Worm (Caenorhabditis elegans) whole organism, L4/young adult: ENCODE data around the gene brd-1.

Experiments used
- W03F9.2 ChIP-seq: fragments of 150-350 bp; optimal IDR thresholded peaks from 2 replicates; lab custom pipeline; 2014; ENCODE audit warnings: missing biosample characterization, missing genetic modification characterization
- dao-5 ChIP-seq: sonication (generic microtip); optimal IDR thresholded peaks from 2 replicates; lab custom pipeline; 2016; ENCODE audit warnings: missing genotype, missing genetic modification characterization, moderate library complexity, missing compliant biosample characterization
- him-1 ChIP-seq: sonication (generic microtip); optimal IDR thresholded peaks from 2 replicates; lab custom pipeline; 2016; ENCODE audit warnings: missing genotype, missing genetic modification reagents, missing genetic modification characterization, missing compliant biosample characterization

ce11 chrIII:6869268-6869667 is 20.0 kb downstream of the brd-1 start, which contains the start of the genes cra-1 and kbp-1:
- TF ChIP-seq him-1 (tag; lab: Kevin White, UChicago) (no peak), dao-5 (tag; lab: Kevin White, UChicago) (no peak), W03F9.2 (tag; lab: Kevin White, UChicago) (no peak)
